Fruit fly (Drosophila melanogaster): ENCODE data around the gene Rnp4F.

Gene Rnp4F

dm6 chrX:5323636-5324035, 1.1 kb upstream of the Rnp4F start, which contains the start of gene Mcm3:
Gene Mcm3, plus strand, starts transcription at chrX:5323855.
- TF ChIP-seq CrebA (GFP tag; optimal IDR thresholded peaks at IDR 0.05; ENCODE audit: borderline replicate concordance): no peak
- TF ChIP-seq sage (GFP tag; optimal IDR thresholded peaks at IDR 0.05): no peak
- TF ChIP-seq br (GFP tag; optimal IDR thresholded peaks at IDR 0.05): no peak
- no peak for TF ChIP-seq N (GFP tag; optimal IDR thresholded peaks at IDR 0.05)
- TF ChIP-seq pan (optimal IDR thresholded peaks at IDR 0.05): no peak
- TF ChIP-seq Dif (GFP tag; optimal IDR thresholded peaks at IDR 0.05; ENCODE audit: partially characterized antibody): no peak
- no peak for TF ChIP-seq jim (GFP tag; optimal IDR thresholded peaks at IDR 0.05)

DNA sequence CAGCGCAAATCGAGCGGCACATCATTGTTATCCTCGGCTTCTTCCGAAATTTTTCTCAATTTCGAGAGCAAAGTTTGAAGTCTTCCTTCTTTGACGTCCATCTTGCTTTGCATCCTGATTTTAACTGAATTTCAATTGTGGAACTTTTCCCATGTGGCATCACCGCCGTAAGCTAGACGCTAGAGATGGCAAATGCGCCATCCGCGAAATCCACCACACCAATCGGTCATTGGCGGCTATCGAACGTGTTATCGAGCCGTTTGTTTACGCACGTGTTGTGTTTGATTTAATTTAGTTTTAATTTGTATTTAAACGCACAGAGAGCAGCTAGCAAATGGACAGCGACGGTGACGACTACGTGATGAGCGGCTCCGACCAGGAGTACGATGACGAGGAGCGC, 5.3 kb downstream of the Rnp4F start, which contains the start of the genes CG15930 and Sas10:
TSS of gene CG15930 (minus strand) at position 126 of the 400 bp plus-strand sequence.
TSS of gene Sas10 (plus strand) at position 240 of the 400 bp plus-strand sequence.
- TF ChIP-seq Myc (optimal IDR thresholded peaks at IDR 0.05) (peak; percentile 31), pan (optimal IDR thresholded peaks at IDR 0.05) (no peak)

DNA sequence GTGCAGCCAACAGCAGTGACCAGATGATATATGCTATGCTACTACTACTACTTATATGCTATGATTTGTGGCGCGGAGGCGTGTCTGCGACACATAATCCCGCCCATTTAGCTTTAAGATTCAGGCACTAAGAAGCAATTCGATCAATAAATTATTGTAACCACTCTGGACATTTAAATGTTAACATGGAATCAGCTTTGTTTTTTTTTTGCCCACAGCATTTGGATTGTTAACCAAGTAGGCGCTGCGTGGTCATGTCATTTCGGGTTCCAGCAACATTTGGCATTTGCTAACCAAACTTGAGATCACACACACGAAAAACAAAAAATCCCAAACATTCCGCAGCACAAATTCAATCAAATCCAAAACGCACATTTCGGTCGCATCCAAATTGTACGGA, 9.5 kb downstream of the Rnp4F start, which contains the start of gene CG4198:
TSS of gene CG4198 (plus strand) at position 301 of the 400 bp plus-strand sequence.
- TF ChIP-seq dl (GFP tag; optimal IDR thresholded peaks at IDR 0.05; ENCODE audit: insufficient read depth in 1 of 2, partially characterized antibody in 2 of 2) (no peak), Rel (GFP tag; optimal IDR thresholded peaks at IDR 0.05) (no peak), Rel (tag; optimal IDR thresholded peaks at IDR 0.05) (no peak), brk (GFP tag; optimal IDR thresholded peaks at IDR 0.05) (no peak), Hr83 (GFP tag; optimal IDR thresholded peaks at IDR 0.05; ENCODE audit: poor library complexity, severe bottlenecking) (no peak), h (GFP tag; optimal IDR thresholded peaks at IDR 0.05) (no peak), sage (GFP tag; optimal IDR thresholded peaks at IDR 0.05) (no peak), dmrt93B (GFP tag; optimal IDR thresholded peaks at IDR 0.05) (no peak), N (GFP tag; optimal IDR thresholded peaks at IDR 0.05) (no peak), ey (GFP tag; optimal IDR thresholded peaks at IDR 0.05) (no peak), jim (GFP tag; optimal IDR thresholded peaks at IDR 0.05) (no peak), Abd-B (GFP tag; optimal IDR thresholded peaks at IDR 0.05) (no peak), tai (GFP tag; optimal IDR thresholded peaks at IDR 0.05) (no peak), CG32264 (GFP tag; optimal IDR thresholded peaks at IDR 0.05) (no peak), CG9705 (GFP tag; optimal IDR thresholded peaks at IDR 0.05) (no peak), usp (GFP tag; optimal IDR thresholded peaks at IDR 0.05) (no peak), Dfd (GFP tag; optimal IDR thresholded peaks at IDR 0.05) (no peak), foxo (GFP tag; optimal IDR thresholded peaks at IDR 0.05) (no peak), Vsx2 (GFP tag; optimal IDR thresholded peaks at IDR 0.05; ENCODE audit: partially characterized antibody) (no peak)

DNA sequence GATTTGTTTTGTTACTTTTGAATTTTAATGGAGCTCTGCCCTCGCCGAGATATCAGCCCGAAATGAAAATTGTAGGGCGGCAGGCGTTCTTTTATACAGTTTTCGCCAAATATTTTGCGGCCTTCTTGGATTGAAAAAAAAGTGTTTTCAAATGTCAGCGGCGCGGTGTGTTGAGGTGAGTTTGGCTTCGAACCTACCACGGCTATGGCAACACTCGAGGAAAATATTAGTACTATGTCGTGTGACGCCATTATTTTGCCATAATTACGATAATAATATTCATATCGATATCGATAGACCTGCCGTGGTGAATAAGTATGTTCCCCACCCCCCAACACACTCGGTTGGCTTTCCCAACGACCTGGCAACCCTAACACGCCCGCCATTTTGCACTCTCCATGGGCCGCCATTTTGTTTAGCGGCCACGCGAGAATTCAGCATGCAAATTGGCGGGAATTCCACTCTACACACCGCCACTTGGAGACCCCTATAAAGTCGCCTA, 10.6 kb downstream of the Rnp4F start, which contains the start of the genes TrxT and dhd:
TSS of gene TrxT (minus strand) at position 51 of the 502 bp plus-strand sequence.
TSS of gene dhd (plus strand) at position 334 of the 502 bp plus-strand sequence.
- TF ChIP-seq Sp1 (GFP tag; optimal IDR thresholded peaks at IDR 0.05): peak; percentile 34
- TF ChIP-seq HLH106 (tag; optimal IDR thresholded peaks at IDR 0.05): peak; percentile 35
- peak; percentile 32 for TF ChIP-seq Myc (optimal IDR thresholded peaks at IDR 0.05)
- TF ChIP-seq lola (GFP tag; optimal IDR thresholded peaks at IDR 0.05): no peak
- no peak for TF ChIP-seq brk (GFP tag; optimal IDR thresholded peaks at IDR 0.05)
- TF ChIP-seq dmrt93B (GFP tag; optimal IDR thresholded peaks at IDR 0.05): peak; percentile 29
- TF ChIP-seq Hr83 (GFP tag; optimal IDR thresholded peaks at IDR 0.05; ENCODE audit: poor library complexity, severe bottlenecking): peak; percentile 43

DNA sequence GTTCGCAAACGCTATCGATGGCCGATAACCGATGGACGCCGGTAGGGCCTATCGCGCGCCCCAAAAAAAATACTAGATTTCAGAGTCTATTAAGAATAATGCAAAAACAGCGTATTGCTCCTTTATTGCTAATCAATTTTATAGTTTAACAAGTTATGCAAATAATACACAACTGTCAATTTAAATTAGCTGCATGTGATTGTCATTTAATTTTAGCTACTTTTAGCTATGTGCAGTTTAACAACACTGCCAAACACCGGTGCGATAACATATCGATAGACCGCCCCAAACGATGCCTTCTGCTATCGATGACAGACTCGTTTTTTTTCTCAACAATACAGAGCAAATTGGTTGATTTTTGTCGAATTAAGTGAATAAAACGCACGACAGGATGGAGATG, 13.5 kb downstream of the Rnp4F start, which contains the start of the genes Cdk7 and snf:
TSS of gene Cdk7 (minus strand) at position 21 of the 400 bp plus-strand sequence.
TSS of gene snf (plus strand) at position 280 of the 400 bp plus-strand sequence.
- TF ChIP-seq dmrt93B (GFP tag; optimal IDR thresholded peaks at IDR 0.05): no peak
- peak; percentile 32 for TF ChIP-seq psq (GFP tag; optimal IDR thresholded peaks at IDR 0.05)
- peak; percentile 47 for TF ChIP-seq rgr (GFP tag; optimal IDR thresholded peaks at IDR 0.05)
- no peak for TF ChIP-seq Dif (GFP tag; optimal IDR thresholded peaks at IDR 0.05; ENCODE audit: partially characterized antibody)
- peak; percentile 30 for TF ChIP-seq Vsx2 (GFP tag; optimal IDR thresholded peaks at IDR 0.05; ENCODE audit: partially characterized antibody)
- TF ChIP-seq dl (GFP tag; optimal IDR thresholded peaks at IDR 0.05; ENCODE audit: insufficient read depth in 1 of 2, partially characterized antibody in 2 of 2): no peak
- TF ChIP-seq Hnf4 (GFP tag; optimal IDR thresholded peaks at IDR 0.05): no peak
- no peak for TF ChIP-seq sage (GFP tag; optimal IDR thresholded peaks at IDR 0.05)
- no peak for TF ChIP-seq h (GFP tag; optimal IDR thresholded peaks at IDR 0.05)
- no peak for TF ChIP-seq Rel (GFP tag; optimal IDR thresholded peaks at IDR 0.05)
- no peak for TF ChIP-seq Rel (tag; optimal IDR thresholded peaks at IDR 0.05)
- TF ChIP-seq tai (GFP tag; optimal IDR thresholded peaks at IDR 0.05): no peak
- no peak for TF ChIP-seq GATAd (GFP tag; optimal IDR thresholded peaks at IDR 0.05)
- TF ChIP-seq brk (GFP tag; optimal IDR thresholded peaks at IDR 0.05): no peak
- TF ChIP-seq lola (GFP tag; optimal IDR thresholded peaks at IDR 0.05): no peak
- TF ChIP-seq Sp1 (GFP tag; optimal IDR thresholded peaks at IDR 0.05): peak; percentile 24
- TF ChIP-seq Dfd (GFP tag; optimal IDR thresholded peaks at IDR 0.05): no peak
- TF ChIP-seq Hr78 (GFP tag; optimal IDR thresholded peaks at IDR 0.05): no peak
- peak; percentile 56 for TF ChIP-seq Myc (optimal IDR thresholded peaks at IDR 0.05)
- peak; percentile 28 for TF ChIP-seq OdsH (GFP tag; optimal IDR thresholded peaks at IDR 0.05)
- no peak for TF ChIP-seq Abd-B (GFP tag; optimal IDR thresholded peaks at IDR 0.05)
- no peak for TF ChIP-seq usp (GFP tag; optimal IDR thresholded peaks at IDR 0.05)
- TF ChIP-seq sv (GFP tag; optimal IDR thresholded peaks at IDR 0.05): peak; percentile 8
- TF ChIP-seq fru (GFP tag; optimal IDR thresholded peaks at IDR 0.05): peak; percentile 49
- no peak for TF ChIP-seq dsf (GFP tag; optimal IDR thresholded peaks at IDR 0.05; ENCODE audit: borderline replicate concordance)
- TF ChIP-seq CG9705 (GFP tag; optimal IDR thresholded peaks at IDR 0.05): no peak
- no peak for TF ChIP-seq N (GFP tag; optimal IDR thresholded peaks at IDR 0.05)
- no peak for TF ChIP-seq CrebA (GFP tag; optimal IDR thresholded peaks at IDR 0.05; ENCODE audit: borderline replicate concordance)
- TF ChIP-seq Hr83 (GFP tag; optimal IDR thresholded peaks at IDR 0.05; ENCODE audit: poor library complexity, severe bottlenecking): peak; percentile 20
- TF ChIP-seq woc (GFP tag; optimal IDR thresholded peaks at IDR 0.05): no peak
- TF ChIP-seq Jra (GFP tag; optimal IDR thresholded peaks at IDR 0.05): no peak
